Worm (Caenorhabditis elegans): ENCODE results near the gene T10C6.7.

DNA sequence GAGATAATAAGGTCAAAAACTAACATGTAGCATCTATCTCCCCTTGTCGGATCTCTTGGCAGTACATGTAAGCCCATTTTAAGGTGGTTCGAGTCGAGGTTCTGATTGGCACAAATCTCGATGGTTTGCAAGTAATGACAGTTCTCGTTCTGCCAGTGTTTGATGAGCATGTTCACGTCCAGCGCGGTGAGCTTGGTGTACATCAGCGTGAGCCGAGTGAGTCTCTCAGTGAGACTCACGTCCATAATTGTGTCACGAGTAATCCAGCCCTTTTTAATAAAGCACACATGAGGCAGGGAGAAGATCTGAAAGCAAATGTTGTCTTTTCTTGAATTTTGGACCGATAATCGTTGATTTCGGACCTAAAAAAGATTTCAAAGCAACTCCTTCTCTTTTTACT lies 1.2 kb upstream of the T10C6.7 start, which contains the start of gene T10C6.16:
- TF ChIP-seq ceh-36 (tag; optimal IDR thresholded peaks at IDR 0.05): no peak
- no peak for TF ChIP-seq pes-1 (GFP tag; IDR thresholded peaks at IDR 0.05)
- TF ChIP-seq flt-1 (GFP tag; IDR thresholded peaks at IDR 0.05): no peak
